Fruit fly (Drosophila melanogaster) whole organism, embryonic: ENCODE results near the gene Ns1.

Source experiments
- Antp ChIP-seq: fragments of 200-800 bp; sonication (Bioruptor generic); optimal IDR thresholded peaks from 3 replicates; lab custom pipeline; 2016; ENCODE audit warnings: missing biosample characterization, missing genetic modification characterization
- Blimp-1 ChIP-seq: fragments of 200-800 bp; sonication (Bioruptor generic); optimal IDR thresholded peaks from 3 replicates; lab custom pipeline; 2018; ENCODE audit warnings: missing biosample characterization, missing genetic modification characterization, mild to moderate bottlenecking, moderate library complexity, missing genetic modification reagents
- CG12155 ChIP-seq: fragments of 200-800 bp; sonication (Bioruptor generic); optimal IDR thresholded peaks from 3 replicates; lab custom pipeline; 2016; ENCODE audit warnings: missing biosample characterization, missing genetic modification characterization
- CG12391 ChIP-seq: fragments of 200-800 bp; sonication (Bioruptor generic); optimal IDR thresholded peaks from 3 replicates; lab custom pipeline; 2018; ENCODE audit warnings: missing biosample characterization, mild to moderate bottlenecking, missing genetic modification characterization, moderate library complexity
- CG13424 ChIP-seq: fragments of 200-800 bp; sonication (Bioruptor generic); optimal IDR thresholded peaks from 2 replicates; lab custom pipeline; 2019; ENCODE audit warnings: missing biosample characterization, mild to moderate bottlenecking, missing genetic modification characterization, moderate library complexity
- CG14710 ChIP-seq: fragments of 200-800 bp; sonication (Bioruptor generic); optimal IDR thresholded peaks from 3 replicates; lab custom pipeline; 2019; ENCODE audit warnings: missing biosample characterization, mild to moderate bottlenecking, missing genetic modification characterization, moderate library complexity
- CG15601 ChIP-seq: fragments of 200-800 bp; sonication (Bioruptor generic); optimal IDR thresholded peaks from 3 replicates; lab custom pipeline; 2019; ENCODE audit warnings: missing biosample characterization, mild to moderate bottlenecking, missing genetic modification characterization, moderate library complexity
- CG16815 ChIP-seq: fragments of 200-800 bp; sonication (Bioruptor generic); optimal IDR thresholded peaks from 3 replicates; lab custom pipeline; 2017; ENCODE audit warnings: missing biosample characterization, mild to moderate bottlenecking, missing genetic modification characterization
- CG17361 ChIP-seq: fragments of 200-800 bp; sonication (Bioruptor generic); IDR thresholded peaks from 3 replicates; pipeline ENCODE4 v1.3.6; 2022; ENCODE audit warnings: missing biosample characterization, missing genetic modification characterization
- CG17829 ChIP-seq: fragments of 200-800 bp; optimal IDR thresholded peaks from 2 replicates; lab custom pipeline; 2019; ENCODE audit warnings: missing biosample characterization, mild to moderate bottlenecking, missing genetic modification characterization, moderate library complexity
- CG18262 ChIP-seq: fragments of 200-800 bp; optimal IDR thresholded peaks from 3 replicates; lab custom pipeline; 2019; ENCODE audit warnings: missing biosample characterization, mild to moderate bottlenecking, missing genetic modification characterization, moderate library complexity
- CG18599 ChIP-seq: fragments of 200-800 bp; sonication (Bioruptor generic); optimal IDR thresholded peaks from 3 replicates; lab custom pipeline; 2017; ENCODE audit warnings: missing biosample characterization, missing genetic modification characterization, mild to moderate bottlenecking, moderate library complexity, missing genetic modification reagents
- CG18764 ChIP-seq: fragments of 200-800 bp; sonication (Bioruptor generic); optimal IDR thresholded peaks from 3 replicates; lab custom pipeline; 2016; ENCODE audit warnings: missing biosample characterization, missing genetic modification characterization
- CG2120 ChIP-seq: fragments of 200-800 bp; sonication (Bioruptor generic); optimal IDR thresholded peaks from 3 replicates; lab custom pipeline; 2016; ENCODE audit warnings: missing biosample characterization, missing genetic modification characterization
- CG2712 ChIP-seq: fragments of 200-800 bp; optimal IDR thresholded peaks from 3 replicates; lab custom pipeline; 2019; ENCODE audit warnings: missing biosample characterization, mild to moderate bottlenecking, missing genetic modification characterization, moderate library complexity
- CG30403 ChIP-seq: fragments of 200-800 bp; sonication (Bioruptor generic); optimal IDR thresholded peaks from 3 replicates; lab custom pipeline; 2016; ENCODE audit warnings: missing biosample characterization, missing genetic modification characterization
- CG31441 ChIP-seq: fragments of 200-800 bp; sonication (Bioruptor generic); IDR thresholded peaks from 2 replicates; pipeline ENCODE4 v1.3.6; 2022; ENCODE audit warnings: missing biosample characterization, missing genetic modification characterization
- CG6854 ChIP-seq: fragments of 200-800 bp; sonication (Bioruptor generic); optimal IDR thresholded peaks from 3 replicates; lab custom pipeline; 2017; ENCODE audit warnings: missing biosample characterization, mild to moderate bottlenecking, missing genetic modification characterization
- CG7556 ChIP-seq: fragments of 200-800 bp; sonication (Bioruptor generic); optimal IDR thresholded peaks from 2 replicates; lab custom pipeline; 2017; ENCODE audit warnings: missing biosample characterization, mild to moderate bottlenecking, missing genetic modification characterization
- CG7839 ChIP-seq: fragments of 200-800 bp; sonication (Bioruptor generic); optimal IDR thresholded peaks from 3 replicates; lab custom pipeline; 2018; ENCODE audit warnings: missing biosample characterization, mild to moderate bottlenecking, missing genetic modification characterization, moderate library complexity
- CG8281 ChIP-seq: fragments of 200-800 bp; sonication (Bioruptor generic); optimal IDR thresholded peaks from 2 replicates; lab custom pipeline; 2018; ENCODE audit warnings: missing biosample characterization, mild to moderate bottlenecking, missing genetic modification characterization, moderate library complexity
- CG8924 ChIP-seq: fragments of 200-800 bp; optimal IDR thresholded peaks from 3 replicates; lab custom pipeline; 2019; ENCODE audit warnings: missing biosample characterization, mild to moderate bottlenecking, missing genetic modification characterization, moderate library complexity
- CG9437 ChIP-seq: fragments of 200-800 bp; sonication (Bioruptor generic); optimal IDR thresholded peaks from 2 replicates; lab custom pipeline; 2018; ENCODE audit warnings: missing biosample characterization, mild to moderate bottlenecking, missing genetic modification characterization
- CG9817 ChIP-seq: fragments of 200-800 bp; sonication (Bioruptor generic); optimal IDR thresholded peaks from 2 replicates; lab custom pipeline; 2018; ENCODE audit warnings: missing biosample characterization, mild to moderate bottlenecking, missing genetic modification characterization, moderate library complexity
- CG9932 ChIP-seq: fragments of 200-800 bp; sonication (Bioruptor generic); IDR thresholded peaks from 2 replicates; pipeline ENCODE4 v1.3.6; 2022; ENCODE audit warnings: missing biosample characterization, missing genetic modification characterization
- CoRest ChIP-seq: fragments of 200-800 bp; sonication (Bioruptor generic); optimal IDR thresholded peaks from 3 replicates; lab custom pipeline; 2018; ENCODE audit warnings: missing biosample characterization, mild to moderate bottlenecking, missing genetic modification characterization, moderate library complexity
- Dref ChIP-seq: fragments of 200-800 bp; sonication (Bioruptor generic); IDR thresholded peaks from 2 replicates; pipeline ENCODE4 v1.3.6; 2022; ENCODE audit warnings: missing biosample characterization, missing genetic modification characterization
- HmgZ ChIP-seq: fragments of 200-800 bp; sonication (Bioruptor generic); optimal IDR thresholded peaks from 2 replicates; lab custom pipeline; 2018; ENCODE audit warnings: missing biosample characterization, mild to moderate bottlenecking, missing genetic modification characterization
- Meics ChIP-seq: fragments of 200-800 bp; sonication (Bioruptor generic); optimal IDR thresholded peaks from 2 replicates; lab custom pipeline; 2017; ENCODE audit warnings: missing biosample characterization, mild to moderate bottlenecking, missing genetic modification characterization
- NFAT ChIP-seq: fragments of 200-800 bp; sonication (Bioruptor generic); IDR thresholded peaks from 2 replicates; pipeline ENCODE4 v1.3.6; 2022; ENCODE audit warnings: missing biosample characterization, missing genetic modification characterization
- Oli ChIP-seq: fragments of 200-800 bp; sonication (Bioruptor generic); optimal IDR thresholded peaks from 2 replicates; lab custom pipeline; 2018; ENCODE audit warnings: missing biosample characterization, mild to moderate bottlenecking, missing genetic modification characterization, moderate library complexity
- PHDP ChIP-seq: fragments of 200-800 bp; sonication (Bioruptor generic); optimal IDR thresholded peaks from 3 replicates; lab custom pipeline; 2018; ENCODE audit warnings: missing biosample characterization, mild to moderate bottlenecking, missing genetic modification characterization, moderate library complexity
- Rfx ChIP-seq: fragments of 200-800 bp; sonication (Bioruptor generic); IDR thresholded peaks from 2 replicates; pipeline ENCODE4 v1.3.6; 2022; ENCODE audit warnings: missing biosample characterization, missing genetic modification characterization
- Stat92E ChIP-seq, 3 experiments: fragments of >200 bp in 2 of 3; fragments of 200-800 bp in 1 of 3; sonication (Bioruptor generic) in 1 of 3; optimal IDR thresholded peaks; 2 replicates each; lab custom pipeline; 2017 to 2019; ENCODE audit warnings: missing biosample characterization in 3 of 3, missing genetic modification characterization in 3 of 3, mild to moderate bottlenecking in 1 of 3, moderate library complexity in 1 of 3
- Xbp1 ChIP-seq: fragments of 200-800 bp; sonication (Bioruptor generic); optimal IDR thresholded peaks from 3 replicates; lab custom pipeline; 2016; ENCODE audit warnings: missing biosample characterization, mild to moderate bottlenecking, missing genetic modification characterization
- az2 ChIP-seq: fragments of 200-800 bp; sonication (Bioruptor generic); optimal IDR thresholded peaks from 3 replicates; lab custom pipeline; 2016; ENCODE audit warnings: missing biosample characterization, missing genetic modification characterization
- cg ChIP-seq: fragments of 200-800 bp; sonication (Bioruptor generic); optimal IDR thresholded peaks from 3 replicates; lab custom pipeline; 2019; ENCODE audit warnings: missing biosample characterization, mild to moderate bottlenecking, missing genetic modification characterization, moderate library complexity
- chif ChIP-seq, 2 experiments: fragments of 200-800 bp; sonication (Bioruptor generic); optimal IDR thresholded peaks; 3 replicates each; lab custom pipeline; 2016; ENCODE audit warnings: missing biosample characterization in 2 of 2, missing genetic modification characterization in 2 of 2
- corto ChIP-seq: fragments of 200-800 bp; sonication (Bioruptor generic); optimal IDR thresholded peaks from 2 replicates; lab custom pipeline; 2016; ENCODE audit warnings: missing biosample characterization, mild to moderate bottlenecking, missing genetic modification characterization, moderate library complexity
- grau ChIP-seq: fragments of 200-800 bp; optimal IDR thresholded peaks from 3 replicates; lab custom pipeline; 2019; ENCODE audit warnings: missing biosample characterization, mild to moderate bottlenecking, missing genetic modification characterization, moderate library complexity
- grn ChIP-seq: fragments of 200-800 bp; sonication (Bioruptor generic); optimal IDR thresholded peaks from 3 replicates; lab custom pipeline; 2017; ENCODE audit warnings: missing biosample characterization, missing genetic modification characterization
- gsb-n ChIP-seq: fragments of 200-800 bp; sonication (Bioruptor generic); optimal IDR thresholded peaks from 3 replicates; lab custom pipeline; 2018; ENCODE audit warnings: missing biosample characterization, mild to moderate bottlenecking, missing genetic modification characterization
- nom ChIP-seq: fragments of 200-800 bp; sonication (Bioruptor generic); optimal IDR thresholded peaks from 2 replicates; lab custom pipeline; 2017; ENCODE audit warnings: missing biosample characterization, missing genetic modification characterization, mild to moderate bottlenecking, moderate library complexity, missing genetic modification reagents
- pfk ChIP-seq: fragments of 200-800 bp; sonication (Bioruptor generic); optimal IDR thresholded peaks from 2 replicates; lab custom pipeline; 2018; ENCODE audit warnings: missing biosample characterization, mild to moderate bottlenecking, missing genetic modification characterization, moderate library complexity
- phol ChIP-seq: fragments of 200-800 bp; sonication (Bioruptor generic); optimal IDR thresholded peaks from 3 replicates; lab custom pipeline; 2018; ENCODE audit warnings: missing biosample characterization, mild to moderate bottlenecking, missing genetic modification characterization, moderate library complexity
- tio ChIP-seq: fragments of 200-800 bp; sonication (Bioruptor generic); optimal IDR thresholded peaks from 2 replicates; lab custom pipeline; 2017; ENCODE audit warnings: missing biosample characterization, missing genetic modification characterization, inconsistent platforms
- vnd ChIP-seq: fragments of 200-800 bp; sonication (Bioruptor generic); IDR thresholded peaks from 3 replicates; pipeline ENCODE4 v1.3.6; 2022; ENCODE audit warnings: missing biosample characterization, missing genetic modification characterization; ENCODE audit not compliant: partially characterized antibody
- wek ChIP-seq: fragments of 200-800 bp; sonication (Bioruptor generic); optimal IDR thresholded peaks from 3 replicates; lab custom pipeline; 2018; ENCODE audit warnings: missing biosample characterization, mild to moderate bottlenecking, missing genetic modification characterization, moderate library complexity

The Ns1 gene

dm6 chr3R:17117607-17118327 is 45.3 kb upstream of the Ns1 start (continued):
- TF ChIP-seq wek (GFP tag; lab: Kevin White, UChicago), result no peak
- TF ChIP-seq CG31441 (GFP tag; lab: Robert Waterston, UW), result 0 out of 2 replicates have a peak, but pooled peaks have one; percentile 25
- TF ChIP-seq NFAT (GFP tag; lab: Robert Waterston, UW), result no peak
- TF ChIP-seq gsb-n (tag; lab: Kevin White, UChicago), result peak; percentile 42
- peak; percentile 75 for TF ChIP-seq CG18262
- peak; percentile 25 for TF ChIP-seq nom
- TF ChIP-seq CG15601, result peak; percentile 29
- no peak for TF ChIP-seq CG6854
- TF ChIP-seq grau (tag; lab: Kevin White, UChicago), result peak; percentile 29
- peak; percentile 2 for TF ChIP-seq Meics (GFP tag; lab: Kevin White, UChicago)
- peak; percentile 31 for TF ChIP-seq CG7556 (GFP tag; lab: Kevin White, UChicago)
- TF ChIP-seq CG17361, result peak; percentile 69; the same call in 2 of the 3 replicates
- TF ChIP-seq PHDP, result peak; percentile 25
- TF ChIP-seq chif (GFP tag; optimal IDR thresholded peaks at IDR 0.05; lab: Kevin White, UChicago), result peak in 1 of 2 experiments; percentile 6
- no peak for TF ChIP-seq CG9932 (GFP tag; lab: Robert Waterston, UW)
- no peak for TF ChIP-seq Antp (GFP tag; lab: Kevin White, UChicago)
- peak; percentile 22 for TF ChIP-seq CG14710 (tag; lab: Kevin White, UChicago)
- peak; percentile 18 for TF ChIP-seq CG13424 (tag; lab: Kevin White, UChicago)
- TF ChIP-seq vnd (GFP tag; lab: Robert Waterston, UW), result no peak
- peak; percentile 44 for TF ChIP-seq phol (tag; lab: Kevin White, UChicago)
- no peak for TF ChIP-seq CG18599 (GFP tag; lab: Kevin White, UChicago)
- no peak for TF ChIP-seq cg
- TF ChIP-seq CG9437 (GFP tag; lab: Kevin White, UChicago), result peak; percentile 2
- no peak for TF ChIP-seq CG8281
- no peak for TF ChIP-seq HmgZ (tag; lab: Kevin White, UChicago)
- peak; percentile 37 for TF ChIP-seq CG30403 (GFP tag; lab: Kevin White, UChicago)
- TF ChIP-seq Stat92E (GFP tag; optimal IDR thresholded peaks at IDR 0.05; lab: Kevin White, UChicago), result peak in 1 of 3 experiments; percentile 48
- peak; percentile 4 for TF ChIP-seq CG2120 (GFP tag; lab: Kevin White, UChicago)
- TF ChIP-seq CoRest (tag; lab: Kevin White, UChicago), result peak; percentile 26
- no peak for TF ChIP-seq CG9817 (tag; lab: Kevin White, UChicago)
- TF ChIP-seq CG7839, result peak; percentile 40
- TF ChIP-seq Oli (tag; lab: Kevin White, UChicago), result peak; percentile 22
- no peak for TF ChIP-seq pfk (GFP tag; lab: Kevin White, UChicago)
- TF ChIP-seq CG2712 (tag; lab: Kevin White, UChicago), result peak; percentile 68
- no peak for TF ChIP-seq CG12155
- TF ChIP-seq Dref (GFP tag; lab: Robert Waterston, UW), result no peak
- TF ChIP-seq Xbp1 (GFP tag; lab: Kevin White, UChicago), result no peak
- peak; percentile 29 for TF ChIP-seq az2
- peak; percentile 34 for TF ChIP-seq grn (GFP tag; lab: Kevin White, UChicago)
- peak; percentile 7 for TF ChIP-seq CG16815 (GFP tag; lab: Kevin White, UChicago)
- TF ChIP-seq CG12391 (tag; lab: Kevin White, UChicago), result peak; percentile 29
- no peak for TF ChIP-seq CG18764 (GFP tag; lab: Kevin White, UChicago)
- TF ChIP-seq CG8924 (tag; lab: Kevin White, UChicago), result peak; percentile 12
- TF ChIP-seq Blimp-1, result peak; percentile 39
- peak; percentile 32 for TF ChIP-seq CG17829 (tag; lab: Kevin White, UChicago)
- no peak for TF ChIP-seq corto (GFP tag; lab: Kevin White, UChicago)
- peak; percentile 17 for TF ChIP-seq tio
- TF ChIP-seq Rfx (GFP tag; lab: Robert Waterston, UW), result no peak
